Worm (Caenorhabditis elegans): ENCODE measurements around the gene nhr-138.
"Not testable (repeated sequence)": the region's sequence is repeated elsewhere in the genome, so short reads cannot be mapped to it uniquely, and the experiment has no call there.

ce11 chrIV:9688715-9689114 is 36.3 kb upstream of the nhr-138 start, which contains the start of gene msp-76:
- not testable (repeated sequence) for TF ChIP-seq madf-2 (tag; optimal IDR thresholded peaks at IDR 0.05); ceh-19 (GFP tag; optimal IDR thresholded peaks at IDR 0.05); sdc-2 (tag; optimal IDR thresholded peaks at IDR 0.05); zip-5 (tag; optimal IDR thresholded peaks at IDR 0.05); ceh-31 (tag; optimal IDR thresholded peaks at IDR 0.05); T23F11.4 (GFP tag; optimal IDR thresholded peaks at IDR 0.05); K09A11.1 (tag; optimal IDR thresholded peaks at IDR 0.05; ENCODE audit: insufficient read depth); npax-4 (tag; optimal IDR thresholded peaks at IDR 0.05); rnt-1 (tag; optimal IDR thresholded peaks at IDR 0.05); hlh-6 (tag; optimal IDR thresholded peaks at IDR 0.05); unc-42 (tag; optimal IDR thresholded peaks at IDR 0.05); odd-2 (tag; optimal IDR thresholded peaks at IDR 0.05)

Measured in whole organism, late embryonic.